Fruit fly (Drosophila melanogaster) Kc167 (cell line): ENCODE measurements around the gene CG13725.

Experiments used
- Sin3A ChIP-seq: fragments of >200 bp; optimal IDR thresholded peaks from 2 replicates; lab custom pipeline; 2018; ENCODE audit warnings: missing external identifiers
- h ChIP-seq: fragments of >200 bp; optimal IDR thresholded peaks from 3 replicates; lab custom pipeline; 2018; ENCODE audit warnings: missing external identifiers
- insv ChIP-seq: fragments of >200 bp; optimal IDR thresholded peaks from 3 replicates; lab custom pipeline; 2018; ENCODE audit warnings: missing external identifiers
- psq ChIP-seq: fragments of >200 bp; optimal IDR thresholded peaks from 2 replicates; lab custom pipeline; 2017; ENCODE audit warnings: missing external identifiers
- ttk ChIP-seq: sonication (Bioruptor generic); optimal IDR thresholded peaks from 2 replicates; lab custom pipeline; 2017; ENCODE audit warnings: missing external identifiers

dm6 chr3L:17351522-17351921, 26.2 kb upstream of the CG13725 start, which contains the start of gene CG7692:
- TF ChIP-seq h, result no peak
- no peak for TF ChIP-seq Sin3A (lab: Kevin White, UChicago)
- TF ChIP-seq psq (lab: Kevin White, UChicago), result no peak
- no peak for TF ChIP-seq ttk
- TF ChIP-seq insv (lab: Kevin White, UChicago), result no peak
